Worm (Caenorhabditis elegans) whole organism, late embryonic: ENCODE data around the gene R08E3.3.

Experiments
- C08G9.2 ChIP-seq: sonication (generic microtip); optimal IDR thresholded peaks from 2 replicates; lab custom pipeline; 2016; ENCODE audit warnings: mild to moderate bottlenecking, missing genetic modification characterization, moderate library complexity, missing compliant biosample characterization
- C38D4.7 ChIP-seq: fragments of 200-800 bp; sonication (Bioruptor generic); optimal IDR thresholded peaks from 2 replicates; lab custom pipeline; 2018; ENCODE audit warnings: mild to moderate bottlenecking, missing genetic modification characterization, moderate library complexity, missing compliant biosample characterization
- K02D7.2 ChIP-seq: sonication (generic microtip); optimal IDR thresholded peaks from 2 replicates; lab custom pipeline; 2017; ENCODE audit warnings: mild to moderate bottlenecking, missing genetic modification characterization, missing compliant biosample characterization
- K09A11.1 ChIP-seq: sonication (generic microtip); optimal IDR thresholded peaks from 2 replicates; lab custom pipeline; 2017; ENCODE audit warnings: antibody characterized with exemption, mild to moderate bottlenecking, missing genetic modification characterization, missing compliant biosample characterization; ENCODE audit not compliant: insufficient read depth
- T23F11.4 ChIP-seq: fragments of 200-800 bp; sonication (Bioruptor generic); optimal IDR thresholded peaks from 2 replicates; lab custom pipeline; 2018; ENCODE audit warnings: mild to moderate bottlenecking, missing genetic modification characterization, missing compliant biosample characterization
- ahr-1 ChIP-seq: sonication (generic microtip); optimal IDR thresholded peaks from 2 replicates; lab custom pipeline; 2016; ENCODE audit warnings: missing genetic modification characterization, missing compliant biosample characterization
- ama-1 ChIP-seq: fragments of 150-350 bp; optimal IDR thresholded peaks from 2 replicates; lab custom pipeline; 2014
- ceh-14 ChIP-seq: sonication (generic microtip); optimal IDR thresholded peaks from 2 replicates; lab custom pipeline; 2016; ENCODE audit warnings: missing genotype, missing genetic modification characterization, missing compliant biosample characterization
- ceh-18 ChIP-seq: sonication (generic microtip); optimal IDR thresholded peaks from 2 replicates; lab custom pipeline; 2016; ENCODE audit warnings: missing genetic modification characterization, missing compliant biosample characterization
- ceh-19 ChIP-seq: fragments of 200-800 bp; sonication (Bioruptor generic); optimal IDR thresholded peaks from 2 replicates; lab custom pipeline; 2018; ENCODE audit warnings: mild to moderate bottlenecking, missing genetic modification characterization, missing compliant biosample characterization
- ceh-2 ChIP-seq: sonication (generic microtip); optimal IDR thresholded peaks from 2 replicates; lab custom pipeline; 2016; ENCODE audit warnings: missing genotype, missing genetic modification characterization, missing compliant biosample characterization
- ceh-22 ChIP-seq: sonication (generic microtip); optimal IDR thresholded peaks from 2 replicates; lab custom pipeline; 2017; ENCODE audit warnings: missing biosample characterization, missing genetic modification characterization
- ceh-30 ChIP-seq: fragments of 150-350 bp; optimal IDR thresholded peaks from 2 replicates; lab custom pipeline; 2014; ENCODE audit warnings: missing biosample characterization, missing genetic modification characterization
- ceh-31 ChIP-seq: sonication (generic microtip); optimal IDR thresholded peaks from 2 replicates; lab custom pipeline; 2016; ENCODE audit warnings: missing genetic modification characterization, missing compliant biosample characterization
- ceh-34 ChIP-seq: sonication (generic microtip); optimal IDR thresholded peaks from 2 replicates; lab custom pipeline; 2016; ENCODE audit warnings: mild to moderate bottlenecking, missing genetic modification characterization, missing compliant biosample characterization
- ceh-45 ChIP-seq: fragments of 200-800 bp; sonication (Bioruptor generic); IDR thresholded peaks from 2 replicates; pipeline ENCODE4 v1.3.6; 2022; ENCODE audit warnings: missing genetic modification reagents, missing genetic modification characterization, missing compliant biosample characterization
- ceh-48 ChIP-seq: sonication (generic microtip); optimal IDR thresholded peaks from 2 replicates; lab custom pipeline; 2016; ENCODE audit warnings: missing genetic modification characterization, inconsistent platforms, missing compliant biosample characterization
- ceh-6 ChIP-seq: fragments of 200-800 bp; sonication (Bioruptor generic); optimal IDR thresholded peaks from 2 replicates; lab custom pipeline; 2018; ENCODE audit warnings: mild to moderate bottlenecking, missing genetic modification characterization, missing compliant biosample characterization
- ceh-9 ChIP-seq: sonication (generic microtip); optimal IDR thresholded peaks from 2 replicates; lab custom pipeline; 2016; ENCODE audit warnings: mild to moderate bottlenecking, missing genetic modification characterization, inconsistent platforms, missing compliant biosample characterization
- che-1 ChIP-seq: sonication (generic microtip); optimal IDR thresholded peaks from 2 replicates; lab custom pipeline; 2016; ENCODE audit warnings: mild to moderate bottlenecking, missing genetic modification characterization, missing compliant biosample characterization
- dmd-4 ChIP-seq: sonication (generic microtip); optimal IDR thresholded peaks from 2 replicates; lab custom pipeline; 2016; ENCODE audit warnings: borderline replicate concordance, missing genetic modification characterization, missing compliant biosample characterization
- elt-2 ChIP-seq: sonication (generic microtip); optimal IDR thresholded peaks from 2 replicates; lab custom pipeline; 2016; ENCODE audit warnings: missing genetic modification reagents, missing genetic modification characterization, missing compliant biosample characterization
- eyg-1 ChIP-seq: sonication (generic microtip); optimal IDR thresholded peaks from 2 replicates; lab custom pipeline; 2016; ENCODE audit warnings: missing genotype, missing genetic modification characterization, missing compliant biosample characterization
- fax-1 ChIP-seq: sonication (generic microtip); optimal IDR thresholded peaks from 2 replicates; lab custom pipeline; 2016; ENCODE audit warnings: missing genotype, missing genetic modification characterization, missing compliant biosample characterization
- gmeb-2 ChIP-seq: sonication (generic microtip); optimal IDR thresholded peaks from 2 replicates; lab custom pipeline; 2016; ENCODE audit warnings: missing genetic modification characterization, inconsistent platforms, missing compliant biosample characterization
- hlh-13 ChIP-seq: fragments of 200-800 bp; sonication (Bioruptor generic); optimal IDR thresholded peaks from 2 replicates; lab custom pipeline; 2018; ENCODE audit warnings: mild to moderate bottlenecking, missing genetic modification characterization, missing compliant biosample characterization
- hlh-15 ChIP-seq: sonication (generic microtip); optimal IDR thresholded peaks from 2 replicates; lab custom pipeline; 2016; ENCODE audit warnings: missing genetic modification characterization, missing compliant biosample characterization
- hlh-6 ChIP-seq: sonication (generic microtip); optimal IDR thresholded peaks from 2 replicates; lab custom pipeline; 2016; ENCODE audit warnings: missing genotype, missing genetic modification characterization, missing compliant biosample characterization
- lim-6 ChIP-seq: sonication (generic microtip); optimal IDR thresholded peaks from 2 replicates; lab custom pipeline; 2016; ENCODE audit warnings: missing genetic modification characterization, missing compliant biosample characterization
- lin-11 ChIP-seq: fragments of 200-800 bp; sonication (Bioruptor generic); optimal IDR thresholded peaks from 2 replicates; lab custom pipeline; 2018; ENCODE audit warnings: mild to moderate bottlenecking, missing genetic modification characterization, missing compliant biosample characterization
- madf-2 ChIP-seq: sonication (generic microtip); optimal IDR thresholded peaks from 2 replicates; lab custom pipeline; 2017; ENCODE audit warnings: missing genetic modification characterization, missing compliant biosample characterization
- mec-3 ChIP-seq: sonication (generic microtip); optimal IDR thresholded peaks from 2 replicates; lab custom pipeline; 2016; ENCODE audit warnings: borderline replicate concordance, missing genetic modification characterization, missing compliant biosample characterization
- nfya-1 ChIP-seq: sonication (generic microtip); optimal IDR thresholded peaks from 2 replicates; lab custom pipeline; 2017; ENCODE audit warnings: missing genetic modification characterization, mild to moderate bottlenecking, missing compliant biosample characterization, antibody characterized with exemption, moderate library complexity
- nhr-232 ChIP-seq: sonication (generic microtip); optimal IDR thresholded peaks from 2 replicates; lab custom pipeline; 2016; ENCODE audit warnings: missing genetic modification characterization, missing compliant biosample characterization
- npax-4 ChIP-seq: sonication (generic microtip); optimal IDR thresholded peaks from 2 replicates; lab custom pipeline; 2016; ENCODE audit warnings: missing genetic modification characterization, missing compliant biosample characterization
- odd-2 ChIP-seq: sonication (generic microtip); optimal IDR thresholded peaks from 2 replicates; lab custom pipeline; 2017; ENCODE audit warnings: antibody characterized with exemption, mild to moderate bottlenecking, missing genetic modification characterization, missing compliant biosample characterization
- pax-1 ChIP-seq: fragments of 150-350 bp; optimal IDR thresholded peaks from 2 replicates; lab custom pipeline; 2014; ENCODE audit warnings: missing biosample characterization, missing genetic modification characterization
- pha-4 ChIP-seq: fragments of 150-350 bp; optimal IDR thresholded peaks from 2 replicates; lab custom pipeline; 2018; ENCODE audit warnings: missing biosample characterization, missing genetic modification reagents, missing genetic modification characterization
- pqm-1 ChIP-seq: sonication (generic microtip); optimal IDR thresholded peaks from 2 replicates; lab custom pipeline; 2016; ENCODE audit warnings: missing genetic modification characterization, missing compliant biosample characterization
- rnt-1 ChIP-seq: sonication (generic microtip); optimal IDR thresholded peaks from 2 replicates; lab custom pipeline; 2016; ENCODE audit warnings: missing genetic modification characterization, missing compliant biosample characterization
- sdc-2 ChIP-seq: sonication (generic microtip); optimal IDR thresholded peaks from 2 replicates; lab custom pipeline; 2016; ENCODE audit warnings: missing genotype, missing genetic modification characterization, missing compliant biosample characterization
- sox-2 ChIP-seq: fragments of 200-800 bp; sonication (Bioruptor generic); IDR thresholded peaks from 2 replicates; pipeline ENCODE4 v1.3.6; 2022; ENCODE audit warnings: missing genetic modification reagents, missing genetic modification characterization, missing compliant biosample characterization
- sox-4 ChIP-seq: sonication (generic microtip); optimal IDR thresholded peaks from 2 replicates; lab custom pipeline; 2017; ENCODE audit warnings: mild to moderate bottlenecking, missing genetic modification characterization, inconsistent platforms, missing compliant biosample characterization
- syd-9 ChIP-seq: sonication (generic microtip); optimal IDR thresholded peaks from 2 replicates; lab custom pipeline; 2016; ENCODE audit warnings: mild to moderate bottlenecking, missing genetic modification characterization, moderate library complexity, missing compliant biosample characterization
- tbx-7 ChIP-seq: sonication (generic microtip); optimal IDR thresholded peaks from 2 replicates; lab custom pipeline; 2016; ENCODE audit warnings: missing genotype, missing genetic modification characterization, missing compliant biosample characterization
- unc-42 ChIP-seq: sonication (generic microtip); optimal IDR thresholded peaks from 2 replicates; lab custom pipeline; 2016; ENCODE audit warnings: missing genotype, missing genetic modification characterization, missing compliant biosample characterization
- unc-55 ChIP-seq: sonication (generic microtip); optimal IDR thresholded peaks from 2 replicates; lab custom pipeline; 2017; ENCODE audit warnings: missing biosample characterization, missing genetic modification reagents, missing genetic modification characterization
- zip-5 ChIP-seq: sonication (generic microtip); optimal IDR thresholded peaks from 2 replicates; lab custom pipeline; 2016; ENCODE audit warnings: missing genetic modification characterization, missing compliant biosample characterization
- ztf-16 ChIP-seq: sonication (generic microtip); optimal IDR thresholded peaks from 2 replicates; lab custom pipeline; 2017; ENCODE audit warnings: missing genetic modification characterization, missing compliant biosample characterization

Gene R08E3.3

DNA sequence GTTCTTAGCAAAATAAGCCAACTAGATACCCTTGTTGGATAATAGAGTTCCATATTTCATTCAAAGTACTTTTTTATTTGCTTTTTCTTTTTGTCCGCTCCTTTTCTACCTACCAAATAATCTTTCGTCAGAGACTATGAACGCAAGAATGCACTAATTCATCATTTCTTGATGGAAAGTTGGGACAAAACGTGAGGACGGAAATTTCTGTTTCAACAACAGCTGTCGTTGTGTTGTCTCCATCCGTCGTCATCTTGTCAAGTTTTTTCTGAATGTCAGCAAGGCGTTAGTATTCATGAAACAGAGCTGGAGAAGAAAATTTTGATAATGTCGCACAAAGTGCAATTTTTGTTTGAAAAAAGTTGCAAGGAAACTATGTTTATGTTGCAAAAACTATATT is 33.6 kb upstream of the R08E3.3 start:
- TF ChIP-seq unc-55 (GFP tag; lab: Kevin White, UChicago), result peak; percentile 47
- TF ChIP-seq ceh-22 (tag; lab: Kevin White, UChicago), result no peak
- no peak for TF ChIP-seq pax-1

DNA sequence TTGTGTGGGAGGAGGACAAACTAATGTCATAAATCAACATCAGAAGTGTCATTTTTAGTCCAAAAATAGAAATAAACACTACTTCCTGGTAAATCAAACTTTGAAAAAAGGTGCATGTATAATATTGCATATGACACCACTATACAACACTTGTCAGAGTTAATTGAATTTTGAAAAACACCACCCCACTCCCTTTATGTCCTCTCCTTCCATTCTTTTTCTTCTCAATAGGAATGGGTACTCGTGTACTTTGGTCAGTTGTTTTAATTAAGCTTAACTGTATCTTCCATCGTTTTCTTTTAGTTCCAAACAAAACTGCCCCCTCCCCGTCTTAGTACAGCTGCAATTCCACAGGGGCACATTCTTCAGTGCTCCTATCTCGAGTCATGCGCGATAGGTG is 30.9 kb upstream of the R08E3.3 start:
- TF ChIP-seq unc-42 (tag; lab: Kevin White, UChicago), result peak; percentile 65
- TF ChIP-seq tbx-7, result no peak
- TF ChIP-seq, all 69 proteins: peak for 1

DNA sequence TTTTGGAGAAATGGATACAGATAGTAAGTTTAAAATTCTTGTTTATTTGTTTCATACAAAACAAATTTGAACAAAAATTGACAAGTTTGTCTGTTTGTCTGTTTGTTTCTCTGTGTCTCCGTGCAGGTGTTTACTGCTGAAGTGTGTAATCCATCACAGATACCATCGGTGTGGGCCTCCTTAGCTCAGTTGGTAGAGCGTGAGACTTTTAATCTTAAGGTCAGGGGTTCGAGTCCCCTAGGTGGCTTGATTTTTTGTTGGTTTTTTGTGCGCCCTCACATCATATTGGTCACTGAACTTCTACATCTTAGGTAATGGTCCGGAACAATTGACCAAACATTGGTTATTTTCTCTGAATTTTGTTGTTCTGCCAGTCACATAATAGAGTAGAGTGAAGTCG is 29.4 kb upstream of the R08E3.3 start:
- TF ChIP-seq hlh-6 (tag; lab: Kevin White, UChicago), result no peak
- no peak for TF ChIP-seq eyg-1
- no peak for TF ChIP-seq ztf-16 (tag; lab: Kevin White, UChicago)
- TF ChIP-seq lin-11, result no peak
- no peak for TF ChIP-seq T23F11.4 (GFP tag; lab: Kevin White, UChicago)
- no peak for TF ChIP-seq ceh-19
- no peak for TF ChIP-seq gmeb-2 (tag; lab: Kevin White, UChicago)
- TF ChIP-seq ceh-2 (tag; lab: Kevin White, UChicago), result no peak
- TF ChIP-seq pha-4 (tag; lab: Kevin White, UChicago), result no peak
- TF ChIP-seq ceh-18 (tag; lab: Kevin White, UChicago), result peak; percentile 19
- TF ChIP-seq pax-1, result no peak
- TF ChIP-seq C38D4.7, result peak; percentile 51
- peak; percentile 50 for TF ChIP-seq che-1 (tag; lab: Kevin White, UChicago)
- TF ChIP-seq rnt-1 (tag; lab: Kevin White, UChicago), result no peak
- no peak for TF ChIP-seq hlh-15 (tag; lab: Kevin White, UChicago)
- peak; percentile 44 for TF ChIP-seq nhr-232
- TF ChIP-seq unc-42 (tag; lab: Kevin White, UChicago), result no peak
- TF ChIP-seq K02D7.2, result no peak
- TF ChIP-seq syd-9 (tag; lab: Kevin White, UChicago), result no peak
- TF ChIP-seq C08G9.2 (tag; lab: Kevin White, UChicago), result no peak
- peak; percentile 3; the same call in 1 of the 2 replicates for TF ChIP-seq sox-2 (GFP tag; lab: Robert Waterston, UW)
- TF ChIP-seq ceh-6 (GFP tag; lab: Kevin White, UChicago), result peak; percentile 69
- TF ChIP-seq pqm-1 (tag; lab: Kevin White, UChicago), result no peak
- no peak for TF ChIP-seq hlh-13 (GFP tag; lab: Kevin White, UChicago)
- TF ChIP-seq ama-1 (lab: Kevin White, UChicago), result no peak
- no peak for TF ChIP-seq ceh-34 (tag; lab: Kevin White, UChicago)
- TF ChIP-seq nfya-1 (tag; lab: Kevin White, UChicago), result no peak
- no peak for TF ChIP-seq mec-3 (tag; lab: Kevin White, UChicago)
- no peak for TF ChIP-seq ceh-30 (tag; lab: Kevin White, UChicago)
- no peak for TF ChIP-seq ceh-45 (GFP tag; lab: Robert Waterston, UW)
- no peak for TF ChIP-seq unc-55 (GFP tag; lab: Kevin White, UChicago)
- TF ChIP-seq zip-5, result no peak
- no peak for TF ChIP-seq sox-4 (tag; lab: Kevin White, UChicago)
- TF ChIP-seq madf-2, result no peak
- TF ChIP-seq odd-2 (tag; lab: Kevin White, UChicago), result peak; percentile 31
- no peak for TF ChIP-seq ceh-22 (tag; lab: Kevin White, UChicago)
- TF ChIP-seq ceh-31, result no peak
- TF ChIP-seq fax-1 (tag; lab: Kevin White, UChicago), result peak; percentile 21
- peak; percentile 60 for TF ChIP-seq K09A11.1 (tag; lab: Kevin White, UChicago)
- TF ChIP-seq npax-4 (tag; lab: Kevin White, UChicago), result no peak
- no peak for TF ChIP-seq lim-6
- no peak for TF ChIP-seq ceh-48
- TF ChIP-seq ceh-9 (tag; lab: Kevin White, UChicago), result no peak
- peak; percentile 38 for TF ChIP-seq ahr-1 (tag; lab: Kevin White, UChicago)
- peak; percentile 31 for TF ChIP-seq sdc-2 (tag; lab: Kevin White, UChicago)
- TF ChIP-seq dmd-4 (tag; lab: Kevin White, UChicago), result no peak
- peak; percentile 60 for TF ChIP-seq elt-2 (tag; lab: Kevin White, UChicago)
- no peak for TF ChIP-seq ceh-14 (tag; lab: Kevin White, UChicago)
